Fruit fly (Drosophila melanogaster): ENCODE measurements around the gene CG7668.

Gene CG7668

DNA sequence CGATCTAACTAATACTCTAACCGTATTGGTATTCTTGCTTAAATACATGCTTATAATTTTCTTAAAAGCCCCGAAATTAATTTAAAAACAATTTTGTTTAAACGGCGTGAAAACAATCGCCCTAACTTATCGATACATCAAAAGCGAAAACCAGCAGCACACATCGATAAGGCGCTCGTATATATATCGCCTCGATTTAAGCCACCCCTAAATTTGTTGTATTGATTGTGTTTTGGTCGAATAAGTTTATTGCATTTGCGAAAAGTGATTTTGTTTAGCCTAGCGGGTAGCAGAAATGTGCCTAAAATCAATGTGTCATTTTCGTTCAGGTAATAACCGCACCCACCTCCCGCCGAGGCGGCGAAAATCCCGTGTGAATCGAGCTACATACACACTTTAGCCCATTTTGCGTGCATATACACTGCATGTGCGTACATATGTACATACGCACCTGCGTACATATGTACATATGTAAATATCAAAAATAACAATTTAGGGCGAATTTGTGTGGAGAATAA, 10.8 kb upstream of the CG7668 start, which contains the start of the genes CG7646 and Nca:
TSS of gene CG7646 (plus strand) at position 174 of the 518 bp plus-strand sequence.
TSS of gene Nca (plus strand) at position 174 of the 518 bp plus-strand sequence.
- TF ChIP-seq Sin3A (optimal IDR thresholded peaks at IDR 0.05) (no peak), insv (optimal IDR thresholded peaks at IDR 0.05) (no peak), ttk (optimal IDR thresholded peaks at IDR 0.05) (no peak), Myc (optimal IDR thresholded peaks at IDR 0.05) (no peak), h (optimal IDR thresholded peaks at IDR 0.05) (no peak), psq (optimal IDR thresholded peaks at IDR 0.05) (no peak)

DNA sequence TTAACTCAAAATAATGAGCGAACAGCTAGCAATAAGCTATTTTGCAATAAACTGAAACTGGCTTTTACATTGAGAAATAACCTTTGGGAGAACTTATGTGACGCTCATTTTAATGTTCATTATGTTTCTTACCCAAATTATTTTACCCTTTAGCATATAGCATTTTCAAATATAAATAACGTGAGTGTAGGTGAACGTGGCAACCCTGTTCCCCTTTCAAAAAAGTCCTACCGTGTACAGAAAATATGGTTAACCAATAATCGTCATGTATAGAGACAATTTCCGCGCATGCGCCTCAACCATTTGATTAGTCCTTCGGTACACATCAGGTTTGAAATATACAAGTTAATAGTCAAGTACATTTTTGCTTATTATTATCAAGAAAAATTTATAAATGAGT, 8.5 kb upstream of the CG7668 start:
- TF ChIP-seq insv (optimal IDR thresholded peaks at IDR 0.05) (no peak), Myc (optimal IDR thresholded peaks at IDR 0.05) (no peak), ttk (optimal IDR thresholded peaks at IDR 0.05) (no peak)

DNA sequence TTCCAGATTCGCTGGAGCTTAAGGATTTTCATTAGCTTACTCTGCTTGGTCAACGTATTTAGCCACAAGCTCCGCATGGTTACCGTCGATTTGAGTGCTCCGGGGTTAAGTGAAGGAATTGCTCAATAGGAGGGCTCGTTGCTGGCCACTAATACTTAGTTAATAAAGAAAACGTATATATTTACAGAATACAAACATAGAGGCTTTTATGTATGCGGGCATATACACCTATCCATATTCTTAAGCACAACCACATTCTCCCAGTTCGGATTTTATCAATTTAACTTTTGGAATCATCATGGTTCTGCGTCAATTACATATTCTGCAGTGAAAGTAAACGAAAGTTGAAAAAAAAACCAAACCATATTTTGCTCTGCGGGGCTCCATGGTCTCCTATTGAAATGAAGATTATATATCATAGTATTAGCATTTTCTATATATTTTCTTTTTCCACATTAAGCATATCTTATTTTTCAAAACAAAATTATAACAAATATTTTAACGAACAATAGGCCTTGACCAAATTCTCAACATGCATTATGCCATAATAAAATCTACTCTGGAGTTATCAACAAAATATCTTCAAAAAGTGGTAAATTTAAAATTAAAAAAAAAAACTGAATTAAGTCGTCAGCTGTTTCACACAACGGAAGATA, 2.3 kb upstream of the CG7668 start, which contains the start of the genes Tom20 and Gabat:
TSS of gene Tom20 (plus strand) at position 564 of the 656 bp plus-strand sequence.
TSS of gene Gabat (minus strand) at position 606 of the 656 bp plus-strand sequence.
- TF ChIP-seq psq (optimal IDR thresholded peaks at IDR 0.05) (no peak), h (optimal IDR thresholded peaks at IDR 0.05) (no peak), Myc (optimal IDR thresholded peaks at IDR 0.05) (no peak), ttk (optimal IDR thresholded peaks at IDR 0.05) (no peak), insv (optimal IDR thresholded peaks at IDR 0.05) (no peak), Sin3A (optimal IDR thresholded peaks at IDR 0.05) (no peak)

DNA sequence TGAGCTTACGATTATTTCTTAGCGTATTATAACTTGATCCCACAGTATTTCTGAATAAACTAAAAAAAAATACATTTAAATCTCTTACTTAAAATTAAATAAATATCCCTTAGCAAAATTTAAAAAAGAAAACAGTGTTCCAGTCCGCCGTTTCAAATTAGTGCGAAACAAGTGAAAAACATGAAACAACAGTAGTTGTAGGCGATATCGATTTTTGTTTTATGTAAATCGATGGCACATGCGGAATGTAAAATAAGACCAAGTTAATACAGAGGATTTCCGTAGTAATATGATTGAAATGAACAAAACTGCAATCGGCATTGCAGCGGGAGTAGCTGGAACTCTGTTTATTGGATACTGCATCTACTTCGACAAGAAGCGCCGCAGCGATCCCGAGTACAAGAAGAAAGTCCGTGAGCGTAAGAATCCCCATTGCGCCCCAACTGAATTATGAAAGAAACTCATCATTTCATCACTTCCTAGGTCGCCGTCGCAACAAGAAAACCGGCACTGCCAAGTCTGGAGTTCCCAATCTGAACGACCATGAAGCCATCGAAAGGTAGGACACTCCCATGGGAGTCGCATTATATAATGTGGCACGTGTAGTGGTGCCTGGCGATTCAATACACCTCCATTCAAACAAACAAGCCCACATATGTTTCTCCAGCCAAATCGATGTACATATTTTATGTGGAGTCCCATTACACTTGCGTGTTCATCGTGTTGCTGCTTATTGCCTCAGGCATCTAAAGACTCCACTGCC, 1.5 kb upstream of the CG7668 start:
- TF ChIP-seq ttk (optimal IDR thresholded peaks at IDR 0.05): no peak
- TF ChIP-seq h (optimal IDR thresholded peaks at IDR 0.05): no peak
- no peak for TF ChIP-seq psq (optimal IDR thresholded peaks at IDR 0.05)
- no peak for TF ChIP-seq Sin3A (optimal IDR thresholded peaks at IDR 0.05)
- TF ChIP-seq insv (optimal IDR thresholded peaks at IDR 0.05): no peak
- no peak for TF ChIP-seq Myc (optimal IDR thresholded peaks at IDR 0.05)

DNA sequence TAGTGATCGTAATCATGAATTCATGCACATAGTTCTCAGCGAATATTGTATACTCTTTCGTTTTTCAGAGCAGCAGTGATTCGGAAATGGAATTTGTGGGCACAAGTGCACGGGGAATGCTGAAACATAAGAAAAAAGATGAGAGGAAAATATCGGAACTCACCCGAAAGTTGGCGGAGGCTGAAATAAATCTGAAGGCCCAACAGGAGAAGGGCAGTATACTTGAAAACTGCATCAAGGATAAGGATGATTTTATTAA, 628 bp downstream of the CG7668 start:
- TF ChIP-seq insv (optimal IDR thresholded peaks at IDR 0.05) (no peak), ttk (optimal IDR thresholded peaks at IDR 0.05) (no peak), Myc (optimal IDR thresholded peaks at IDR 0.05) (no peak), Sin3A (optimal IDR thresholded peaks at IDR 0.05) (no peak), psq (optimal IDR thresholded peaks at IDR 0.05) (no peak), h (optimal IDR thresholded peaks at IDR 0.05) (no peak)

DNA sequence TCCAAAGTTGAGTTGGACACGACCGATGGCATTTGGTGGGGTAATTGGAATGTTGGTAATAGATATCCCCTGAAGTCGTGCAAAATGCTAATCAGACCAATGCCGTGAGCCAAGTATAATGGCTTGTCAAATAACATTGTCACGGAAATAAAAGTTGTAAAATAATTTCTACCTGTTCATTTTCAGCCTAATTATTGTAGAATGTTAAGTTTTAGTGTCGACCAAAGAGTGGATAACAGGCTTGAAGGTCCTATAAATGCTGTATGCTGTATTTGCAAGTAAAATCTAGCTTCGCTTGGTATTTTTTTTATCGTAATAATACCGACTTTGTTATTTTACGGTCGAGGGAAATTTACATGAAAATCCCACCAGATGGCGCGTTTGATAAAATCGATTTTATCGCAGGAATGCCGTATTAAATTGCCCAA, 1.9 kb downstream of the CG7668 start:
- TF ChIP-seq Myc (optimal IDR thresholded peaks at IDR 0.05) (no peak), insv (optimal IDR thresholded peaks at IDR 0.05) (no peak), Sin3A (optimal IDR thresholded peaks at IDR 0.05) (no peak), h (optimal IDR thresholded peaks at IDR 0.05) (no peak), ttk (optimal IDR thresholded peaks at IDR 0.05) (no peak), psq (optimal IDR thresholded peaks at IDR 0.05) (no peak)

DNA sequence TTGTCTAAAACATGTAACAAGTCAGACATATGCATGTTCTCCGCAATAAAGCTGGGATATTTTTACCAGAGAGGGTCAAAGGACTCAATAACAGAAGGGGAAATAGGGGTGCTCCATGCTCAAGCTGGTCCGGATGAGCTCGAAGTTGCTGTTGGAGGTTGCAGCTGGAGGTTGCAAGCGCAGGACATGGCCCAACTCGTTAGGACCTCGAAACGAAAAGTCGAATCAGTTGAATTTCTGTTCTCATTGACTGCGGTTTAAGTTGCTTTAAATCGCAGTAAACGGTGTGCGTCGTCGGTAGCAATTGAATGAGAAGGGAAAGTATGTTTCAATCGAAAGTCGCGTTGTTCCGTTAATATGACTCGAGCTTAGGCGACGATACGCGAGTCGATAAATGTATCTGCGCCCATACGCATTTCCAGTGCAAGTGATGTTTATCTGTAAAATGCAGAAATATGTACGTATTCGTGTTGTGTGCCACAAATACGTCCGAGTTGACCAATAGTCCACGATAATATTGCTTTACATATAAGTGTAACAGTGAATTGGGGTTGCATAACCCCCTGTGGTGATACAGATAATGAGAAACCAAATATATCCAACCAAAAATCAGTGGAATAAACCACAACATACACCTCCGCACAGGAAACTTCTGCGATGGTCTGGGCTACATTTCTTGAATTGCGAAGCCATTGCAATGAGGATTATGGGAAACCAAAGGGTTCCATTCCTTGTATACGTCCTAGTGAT, 2.7 kb downstream of the CG7668 start, which contains the start of gene kug:
TSS of gene kug (plus strand) at position 269 of the 750 bp plus-strand sequence.
- TF ChIP-seq h (optimal IDR thresholded peaks at IDR 0.05): no peak
- no peak for TF ChIP-seq Myc (optimal IDR thresholded peaks at IDR 0.05)
- TF ChIP-seq psq (optimal IDR thresholded peaks at IDR 0.05): no peak
- TF ChIP-seq Sin3A (optimal IDR thresholded peaks at IDR 0.05): no peak
- TF ChIP-seq ttk (optimal IDR thresholded peaks at IDR 0.05): no peak
- no peak for TF ChIP-seq insv (optimal IDR thresholded peaks at IDR 0.05)

DNA sequence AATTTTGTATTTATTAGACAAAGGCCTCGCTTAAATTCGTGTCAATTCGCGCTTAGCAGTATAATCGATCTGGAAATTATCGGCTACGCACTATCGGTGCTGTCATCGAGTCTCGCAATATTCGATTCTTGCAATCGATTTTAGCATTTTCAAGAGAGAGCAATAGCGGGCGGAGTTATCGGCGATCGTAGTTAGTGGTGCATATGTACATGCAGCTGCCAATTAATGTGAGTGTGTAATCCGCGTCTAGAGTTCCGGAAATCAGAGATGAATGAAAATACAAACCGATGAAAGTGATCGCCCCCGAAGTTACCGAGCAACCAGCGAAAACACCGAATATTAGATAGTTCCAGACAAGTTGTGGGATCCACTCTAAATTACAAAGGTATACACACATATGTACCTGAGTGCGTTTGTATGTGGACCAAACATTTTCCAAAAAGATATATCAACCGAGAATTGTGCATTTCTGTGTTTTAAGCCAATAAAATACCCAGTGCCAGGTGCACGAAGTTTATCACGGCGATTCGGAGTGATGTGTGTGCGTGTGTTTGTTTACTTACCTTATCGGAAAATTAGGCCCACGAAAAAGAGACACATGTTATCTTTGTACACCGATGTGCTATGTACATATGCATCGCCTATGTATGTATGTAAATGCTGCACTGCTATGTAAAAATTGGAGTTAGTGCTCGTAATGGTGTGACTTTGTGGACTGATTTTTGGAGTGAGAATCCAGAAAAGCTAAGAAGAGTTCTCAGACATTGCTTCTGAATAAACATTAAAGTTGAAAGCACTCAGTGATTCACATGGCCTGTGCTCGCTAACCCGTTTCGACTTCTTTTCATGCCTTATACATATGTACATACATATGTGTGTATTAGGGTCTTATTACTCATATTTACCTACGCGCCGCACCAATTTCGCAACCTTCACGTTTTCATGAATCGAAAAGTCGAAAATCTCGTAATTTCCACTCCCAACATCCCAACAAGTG, 4.0 kb downstream of the CG7668 start:
- TF ChIP-seq Sin3A (optimal IDR thresholded peaks at IDR 0.05) (no peak), Myc (optimal IDR thresholded peaks at IDR 0.05) (no peak), psq (optimal IDR thresholded peaks at IDR 0.05) (peak; percentile 78), ttk (optimal IDR thresholded peaks at IDR 0.05) (no peak), insv (optimal IDR thresholded peaks at IDR 0.05) (no peak)

DNA sequence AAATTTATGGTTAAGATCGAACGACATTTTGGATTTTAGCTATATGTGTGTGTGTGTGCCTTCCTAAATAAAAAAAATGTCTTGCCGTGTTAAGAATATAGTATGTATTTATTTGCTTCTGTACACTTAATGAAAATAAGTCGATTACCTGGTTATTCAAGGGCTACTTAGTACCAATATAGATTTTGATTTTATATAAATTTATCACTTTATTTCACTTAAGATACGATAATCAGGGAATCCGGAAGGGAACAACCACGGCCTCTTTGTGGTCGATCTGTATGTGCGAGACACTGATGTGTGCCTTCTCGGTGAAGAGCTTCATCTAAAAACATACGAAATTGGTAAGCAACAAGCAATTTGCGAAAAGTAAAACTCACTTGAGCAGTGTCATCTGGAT, 25.2 kb downstream of the CG7668 start, which contains the start of gene CG14183:
TSS of gene CG14183 (minus strand) at position 101 of the 400 bp plus-strand sequence.
- no peak for TF ChIP-seq h (optimal IDR thresholded peaks at IDR 0.05)

DNA sequence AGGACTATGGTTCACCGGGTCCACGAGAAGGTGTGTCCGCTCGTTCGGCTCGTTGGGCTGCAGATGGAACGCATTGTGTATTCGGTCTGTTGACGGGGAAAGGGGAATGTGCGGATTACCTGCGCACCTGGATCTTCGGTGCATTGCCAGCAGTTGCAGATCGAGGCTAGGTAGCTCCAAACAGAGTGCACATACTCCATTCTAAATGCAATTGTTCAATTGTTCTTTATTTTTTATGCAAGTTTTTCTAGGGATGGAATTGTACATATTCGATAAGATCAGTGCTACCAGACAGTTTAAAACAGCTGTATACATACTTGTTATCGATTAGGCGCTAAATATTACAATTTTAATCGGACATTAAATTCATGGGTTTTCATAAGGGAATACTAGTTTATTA, 26.2 kb downstream of the CG7668 start, which contains the start of gene Lamtor1:
TSS of gene Lamtor1 (minus strand) at position 268 of the 400 bp plus-strand sequence.
- TF ChIP-seq psq (optimal IDR thresholded peaks at IDR 0.05) (peak; percentile 79), ttk (optimal IDR thresholded peaks at IDR 0.05) (no peak)

DNA sequence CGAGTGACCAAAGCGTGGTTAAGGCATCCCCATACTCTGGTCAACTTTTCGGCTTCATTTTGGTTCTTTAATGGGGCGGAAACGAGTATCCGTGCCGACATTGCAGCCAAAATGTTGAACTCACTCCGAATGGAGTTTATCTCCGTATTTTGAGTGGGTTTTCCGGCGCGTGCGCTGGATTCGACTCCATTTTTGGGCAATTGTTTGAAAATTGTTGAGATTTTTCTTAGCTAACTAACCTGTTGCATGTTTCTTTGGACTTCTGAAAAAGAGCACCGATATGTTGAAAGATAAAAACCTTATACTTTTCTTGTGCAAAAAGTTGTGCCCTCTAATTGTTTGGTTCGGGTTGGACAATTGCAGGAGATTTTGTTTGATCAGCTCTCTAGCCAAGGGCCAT, 34.1 kb downstream of the CG7668 start:
- no peak for TF ChIP-seq psq (optimal IDR thresholded peaks at IDR 0.05)
- no peak for TF ChIP-seq h (optimal IDR thresholded peaks at IDR 0.05)
- no peak for TF ChIP-seq Sin3A (optimal IDR thresholded peaks at IDR 0.05)
- no peak for TF ChIP-seq insv (optimal IDR thresholded peaks at IDR 0.05)
- no peak for TF ChIP-seq ttk (optimal IDR thresholded peaks at IDR 0.05)
- no peak for TF ChIP-seq Myc (optimal IDR thresholded peaks at IDR 0.05)

All from Kc167 (cell line).